Worm (Caenorhabditis elegans): Measurements from ENCODE around the gene C06A8.6.

DNA sequence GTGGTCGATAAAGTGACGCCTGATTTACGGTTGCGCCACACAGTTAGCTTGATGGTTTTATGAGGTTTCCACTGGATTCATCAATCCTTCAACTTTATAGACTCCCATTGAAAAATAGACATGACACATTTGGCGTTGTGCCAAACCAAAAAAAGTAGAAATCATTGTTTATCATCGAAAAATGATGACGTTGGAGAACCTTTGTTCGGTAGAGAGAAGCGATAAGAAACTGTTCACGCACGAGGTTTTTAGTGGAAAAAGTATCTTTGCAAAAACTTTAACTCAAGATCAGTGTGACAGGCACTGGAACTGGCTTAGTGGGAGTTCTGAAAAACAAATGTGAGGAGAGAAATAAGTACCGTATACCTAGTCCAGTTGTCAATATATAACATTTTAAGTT, 41.3 kb downstream of the C06A8.6 start:
- TF ChIP-seq unc-55 (GFP tag; optimal IDR thresholded peaks at IDR 0.05) (no peak), dmd-4 (tag; optimal IDR thresholded peaks at IDR 0.05) (no peak), unc-62 (GFP tag; optimal IDR thresholded peaks at IDR 0.05) (no peak), ama-1 (optimal IDR thresholded peaks at IDR 0.05) (no peak), ceh-82 (tag; optimal IDR thresholded peaks at IDR 0.05) (no peak), sem-4 (tag; optimal IDR thresholded peaks at IDR 0.05) (no peak), unc-39 (tag; optimal IDR thresholded peaks at IDR 0.05) (no peak)

Data from whole organism, L2 larva.